Worm (Caenorhabditis elegans): Measurements from ENCODE around the gene K05B2.4.

The K05B2.4 gene

ce11 chrX:4915879-4916278 is 4.9 kb downstream of the K05B2.4 start, which contains the start of gene ifa-4:
TSS of gene ifa-4 (minus strand) at chrX:4915979.
- TF ChIP-seq hnd-1 (tag; optimal IDR thresholded peaks at IDR 0.05) (no peak), hmbx-1 (tag; optimal IDR thresholded peaks at IDR 0.05) (no peak), pes-1 (GFP tag; IDR thresholded peaks at IDR 0.05) (no peak), ceh-36 (tag; optimal IDR thresholded peaks at IDR 0.05) (no peak), aly-1 (tag; optimal IDR thresholded peaks at IDR 0.05) (no peak), scrt-1 (GFP tag; IDR thresholded peaks at IDR 0.05) (no peak), ama-1 (optimal IDR thresholded peaks at IDR 0.05) (no peak), tbx-37 (GFP tag; conservative IDR thresholded peaks at IDR 0.05) (no peak), hmg-4 (GFP tag; optimal IDR thresholded peaks at IDR 0.05) (no peak)

ce11 chrX:4914464-4914863 is 6.3 kb downstream of the K05B2.4 start:
- no peak for TF ChIP-seq B0310.2 (tag; optimal IDR thresholded peaks at IDR 0.05)
- TF ChIP-seq tbx-11 (GFP tag; IDR thresholded peaks at IDR 0.05): no peak
- TF ChIP-seq ets-7 (tag; optimal IDR thresholded peaks at IDR 0.05): no peak
- no peak for TF ChIP-seq aly-1 (tag; optimal IDR thresholded peaks at IDR 0.05)
- no peak for TF ChIP-seq hmg-4 (GFP tag; optimal IDR thresholded peaks at IDR 0.05)
- no peak for TF ChIP-seq F13C5.2 (tag; optimal IDR thresholded peaks at IDR 0.05)
- no peak for TF ChIP-seq scrt-1 (GFP tag; IDR thresholded peaks at IDR 0.05)
- TF ChIP-seq flt-1 (GFP tag; IDR thresholded peaks at IDR 0.05): no peak
- no peak for TF ChIP-seq ceh-13 (GFP tag; optimal IDR thresholded peaks at IDR 0.05)
- no peak for TF ChIP-seq ceh-36 (tag; optimal IDR thresholded peaks at IDR 0.05)

- TF ChIP-seq ceh-13 (GFP tag; optimal IDR thresholded peaks at IDR 0.05): no peak
- no peak for TF ChIP-seq hmbx-1 (tag; optimal IDR thresholded peaks at IDR 0.05)
- no peak for TF ChIP-seq ama-1 (optimal IDR thresholded peaks at IDR 0.05)
- TF ChIP-seq scrt-1 (GFP tag; IDR thresholded peaks at IDR 0.05): no peak
- TF ChIP-seq hmg-4 (GFP tag; optimal IDR thresholded peaks at IDR 0.05): no peak
- no peak for TF ChIP-seq hnd-1 (tag; optimal IDR thresholded peaks at IDR 0.05)
- TF ChIP-seq F13C5.2 (tag; optimal IDR thresholded peaks at IDR 0.05): no peak
- no peak for TF ChIP-seq pes-1 (GFP tag; IDR thresholded peaks at IDR 0.05)
- TF ChIP-seq sea-1 (GFP tag; conservative IDR thresholded peaks at IDR 0.05): no peak
- no peak for TF ChIP-seq B0310.2 (tag; optimal IDR thresholded peaks at IDR 0.05)
- no peak for TF ChIP-seq aly-1 (tag; optimal IDR thresholded peaks at IDR 0.05)
- no peak for TF ChIP-seq ceh-36 (tag; optimal IDR thresholded peaks at IDR 0.05)
- TF ChIP-seq tbx-11 (GFP tag; IDR thresholded peaks at IDR 0.05): no peak
- no peak for TF ChIP-seq tbx-37 (GFP tag; conservative IDR thresholded peaks at IDR 0.05)
These were observed 9.4 kb downstream of the K05B2.4 start for ce11 chrX:4911287-4911876.

ce11 chrX:4905804-4906203 is 15.0 kb downstream of the K05B2.4 start, which contains the start of gene K05B2.2:
TSS of gene K05B2.2 (plus strand) at chrX:4906081.
- no peak for TF ChIP-seq hmbx-1 (tag; optimal IDR thresholded peaks at IDR 0.05)
- no peak for TF ChIP-seq aly-1 (tag; optimal IDR thresholded peaks at IDR 0.05)
- TF ChIP-seq B0310.2 (tag; optimal IDR thresholded peaks at IDR 0.05): no peak
- TF ChIP-seq hmg-4 (GFP tag; optimal IDR thresholded peaks at IDR 0.05): no peak
- TF ChIP-seq tbx-11 (GFP tag; IDR thresholded peaks at IDR 0.05): no peak
- TF ChIP-seq ceh-13 (GFP tag; optimal IDR thresholded peaks at IDR 0.05): no peak
- no peak for TF ChIP-seq sea-1 (GFP tag; conservative IDR thresholded peaks at IDR 0.05)
- TF ChIP-seq tbx-37 (GFP tag; conservative IDR thresholded peaks at IDR 0.05): no peak
- no peak for TF ChIP-seq hnd-1 (tag; optimal IDR thresholded peaks at IDR 0.05)
- no peak for TF ChIP-seq ets-7 (tag; optimal IDR thresholded peaks at IDR 0.05)
- no peak for TF ChIP-seq tra-4 (tag; optimal IDR thresholded peaks at IDR 0.05)
- no peak for TF ChIP-seq flt-1 (GFP tag; IDR thresholded peaks at IDR 0.05)
- TF ChIP-seq F13C5.2 (tag; optimal IDR thresholded peaks at IDR 0.05): no peak

ce11 chrX:4902376-4902775 is 18.4 kb downstream of the K05B2.4 start:
- TF ChIP-seq flt-1 (GFP tag; IDR thresholded peaks at IDR 0.05): no peak
- TF ChIP-seq ama-1 (optimal IDR thresholded peaks at IDR 0.05): no peak
- TF ChIP-seq B0310.2 (tag; optimal IDR thresholded peaks at IDR 0.05): no peak
- TF ChIP-seq scrt-1 (GFP tag; IDR thresholded peaks at IDR 0.05): no peak
- TF ChIP-seq sea-1 (GFP tag; conservative IDR thresholded peaks at IDR 0.05): no peak
- no peak for TF ChIP-seq ets-7 (tag; optimal IDR thresholded peaks at IDR 0.05)
- no peak for TF ChIP-seq ceh-13 (GFP tag; optimal IDR thresholded peaks at IDR 0.05)
- TF ChIP-seq tra-4 (tag; optimal IDR thresholded peaks at IDR 0.05): no peak
- TF ChIP-seq hnd-1 (tag; optimal IDR thresholded peaks at IDR 0.05): no peak
- no peak for TF ChIP-seq F13C5.2 (tag; optimal IDR thresholded peaks at IDR 0.05)
- no peak for TF ChIP-seq pes-1 (GFP tag; IDR thresholded peaks at IDR 0.05)
- no peak for TF ChIP-seq aly-1 (tag; optimal IDR thresholded peaks at IDR 0.05)
- TF ChIP-seq tbx-37 (GFP tag; conservative IDR thresholded peaks at IDR 0.05): no peak
- no peak for TF ChIP-seq hmg-4 (GFP tag; optimal IDR thresholded peaks at IDR 0.05)
- TF ChIP-seq hmbx-1 (tag; optimal IDR thresholded peaks at IDR 0.05): no peak
- no peak for TF ChIP-seq ceh-36 (tag; optimal IDR thresholded peaks at IDR 0.05)
- TF ChIP-seq tbx-11 (GFP tag; IDR thresholded peaks at IDR 0.05): no peak

- TF ChIP-seq ets-7 (tag; optimal IDR thresholded peaks at IDR 0.05) (no peak), ceh-36 (tag; optimal IDR thresholded peaks at IDR 0.05) (no peak), tbx-37 (GFP tag; conservative IDR thresholded peaks at IDR 0.05) (no peak), ama-1 (optimal IDR thresholded peaks at IDR 0.05) (no peak), hmg-4 (GFP tag; optimal IDR thresholded peaks at IDR 0.05) (no peak), tbx-11 (GFP tag; IDR thresholded peaks at IDR 0.05) (no peak), flt-1 (GFP tag; IDR thresholded peaks at IDR 0.05) (no peak), sea-1 (GFP tag; conservative IDR thresholded peaks at IDR 0.05) (no peak), ceh-13 (GFP tag; optimal IDR thresholded peaks at IDR 0.05) (no peak), scrt-1 (GFP tag; IDR thresholded peaks at IDR 0.05) (no peak), tra-4 (tag; optimal IDR thresholded peaks at IDR 0.05) (no peak)
These were observed 18.8 kb downstream of the K05B2.4 start for ce11 chrX:4901974-4902373.

- TF ChIP-seq aly-1 (tag; optimal IDR thresholded peaks at IDR 0.05) (no peak), B0310.2 (tag; optimal IDR thresholded peaks at IDR 0.05) (no peak), tbx-11 (GFP tag; IDR thresholded peaks at IDR 0.05) (no peak), hnd-1 (tag; optimal IDR thresholded peaks at IDR 0.05) (no peak), ets-7 (tag; optimal IDR thresholded peaks at IDR 0.05) (no peak), scrt-1 (GFP tag; IDR thresholded peaks at IDR 0.05) (no peak), ceh-13 (GFP tag; optimal IDR thresholded peaks at IDR 0.05) (no peak), tbx-37 (GFP tag; conservative IDR thresholded peaks at IDR 0.05) (no peak), F13C5.2 (tag; optimal IDR thresholded peaks at IDR 0.05) (no peak), tra-4 (tag; optimal IDR thresholded peaks at IDR 0.05) (no peak), hmg-4 (GFP tag; optimal IDR thresholded peaks at IDR 0.05) (no peak), sea-1 (GFP tag; conservative IDR thresholded peaks at IDR 0.05) (no peak), ceh-36 (tag; optimal IDR thresholded peaks at IDR 0.05) (no peak), ama-1 (optimal IDR thresholded peaks at IDR 0.05) (no peak), pes-1 (GFP tag; IDR thresholded peaks at IDR 0.05) (no peak), hmbx-1 (tag; optimal IDR thresholded peaks at IDR 0.05) (no peak), flt-1 (GFP tag; IDR thresholded peaks at IDR 0.05) (no peak)
These were observed 20.1 kb downstream of the K05B2.4 start, which contains the start of gene T07F12.4 for ce11 chrX:4900685-4901084. TSS of gene T07F12.4 (minus strand) at chrX:4900814.

Measured in whole organism, early embryonic.